Fruit fly (Drosophila melanogaster): ENCODE data around the gene hzg.
A peak's percentile ranks its signal among the peaks of the same experiment; 100 is the strongest.

Gene hzg

DNA sequence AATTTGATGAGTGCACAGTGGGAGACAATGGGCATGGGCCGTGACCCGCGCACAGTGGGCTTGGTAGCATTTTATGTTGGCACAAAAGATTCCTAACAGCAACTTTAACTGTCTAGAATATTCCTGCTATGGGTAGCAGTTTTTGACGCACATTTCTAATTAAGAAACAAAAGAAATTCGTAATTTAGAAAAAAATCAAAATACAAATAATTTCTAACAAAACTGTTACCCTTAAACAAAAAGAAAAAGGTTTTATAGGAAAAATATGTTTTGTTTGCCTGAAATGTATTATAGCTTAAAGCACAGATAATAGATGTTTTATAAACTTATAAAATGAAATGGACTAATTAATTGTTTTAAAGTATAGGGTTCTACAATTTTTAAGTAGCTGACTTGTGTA lies 12.4 kb upstream of the hzg start (continued):
- no peak for TF ChIP-seq eyg (GFP tag; optimal IDR thresholded peaks at IDR 0.05)
- TF ChIP-seq bab2 (GFP tag; optimal IDR thresholded peaks at IDR 0.05) = no peak
- no peak for TF ChIP-seq tap (tag; optimal IDR thresholded peaks at IDR 0.05)
- no peak for TF ChIP-seq CG3281 (GFP tag; optimal IDR thresholded peaks at IDR 0.05)
- TF ChIP-seq CG32767 (GFP tag; IDR thresholded peaks at IDR 0.05) = no peak
- peak; percentile 26 for TF ChIP-seq phol (tag; optimal IDR thresholded peaks at IDR 0.05)
- TF ChIP-seq Bgb (GFP tag; IDR thresholded peaks at IDR 0.05; ENCODE audit: partially characterized antibody) = no peak
- no peak for TF ChIP-seq Oli (tag; optimal IDR thresholded peaks at IDR 0.05)
- no peak for TF ChIP-seq CG8924 (tag; optimal IDR thresholded peaks at IDR 0.05)
- peak; percentile 36 for TF ChIP-seq fd96Cb (tag; optimal IDR thresholded peaks at IDR 0.05)

DNA sequence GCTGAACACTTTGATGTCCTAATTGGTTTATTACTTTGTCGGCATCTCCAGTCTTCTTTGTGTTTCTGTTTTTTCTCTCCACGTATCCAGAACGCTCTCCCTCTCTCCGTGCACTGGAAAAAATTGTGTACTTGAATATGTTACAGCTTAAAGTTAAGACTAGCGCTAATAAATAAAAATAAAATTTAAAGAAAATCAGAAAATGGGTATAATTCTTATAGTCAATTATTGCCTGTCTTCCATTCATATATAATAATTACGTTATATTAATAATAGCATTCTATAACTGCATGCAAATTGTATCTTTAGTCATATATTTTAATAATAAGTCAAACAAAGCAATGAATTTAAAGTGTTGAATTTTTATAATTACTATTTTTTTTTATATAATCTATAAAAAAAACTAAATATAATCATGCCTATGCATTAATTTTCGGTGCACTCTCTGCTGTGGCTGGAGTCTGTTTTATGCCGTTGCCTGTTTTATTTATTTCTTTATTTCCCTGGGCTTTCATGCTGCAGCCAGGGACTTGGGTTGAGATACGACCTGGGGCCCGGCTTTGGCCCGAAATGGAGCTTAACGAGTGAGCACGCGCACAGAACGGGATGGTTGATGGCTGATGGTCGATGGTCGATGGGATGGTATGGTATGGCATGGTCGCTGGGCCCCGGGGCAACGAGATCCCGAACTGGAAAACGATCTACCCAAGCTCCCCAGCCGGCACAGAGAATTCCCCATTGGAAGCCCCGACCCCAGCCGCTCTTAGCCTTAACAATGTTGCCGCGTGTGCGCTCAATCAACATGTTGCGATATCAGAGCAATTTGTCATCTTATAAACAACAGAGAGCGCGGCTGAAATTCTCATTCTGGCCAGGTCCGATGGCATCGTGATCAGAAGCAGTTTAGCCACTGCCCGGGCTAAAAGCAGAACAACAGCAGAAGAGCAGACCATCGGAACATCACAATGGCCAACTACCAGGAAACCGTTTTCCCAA lies 11.5 kb upstream of the hzg start:
- TF ChIP-seq dysf (GFP tag; IDR thresholded peaks at IDR 0.05) = 0 out of 3 replicates have a peak, but pooled peaks have one; percentile 21
- peak; percentile 75 for TF ChIP-seq dmrt11E (tag; optimal IDR thresholded peaks at IDR 0.05)
- peak; percentile 58 for TF ChIP-seq phol (tag; optimal IDR thresholded peaks at IDR 0.05)
- no peak for TF ChIP-seq CG9876 (GFP tag; optimal IDR thresholded peaks at IDR 0.05)
- peak; percentile 21 for TF ChIP-seq Ssrp (tag; optimal IDR thresholded peaks at IDR 0.05)
- peak; percentile 59 for TF ChIP-seq gem (tag; optimal IDR thresholded peaks at IDR 0.05)
- peak in 1 of 3 experiments; percentile 69 for TF ChIP-seq lola (GFP tag; optimal IDR thresholded peaks at IDR 0.05)
- no peak for TF ChIP-seq Dad (GFP tag; optimal IDR thresholded peaks at IDR 0.05)
- TF ChIP-seq Asciz (GFP tag; optimal IDR thresholded peaks at IDR 0.05) = no peak
- no peak for TF ChIP-seq NC2β (GFP tag; optimal IDR thresholded peaks at IDR 0.05)
- TF ChIP-seq Sry-δ (GFP tag; optimal IDR thresholded peaks at IDR 0.05) = no peak
- TF ChIP-seq CG17829 (tag; optimal IDR thresholded peaks at IDR 0.05) = peak; percentile 74
- TF ChIP-seq rib (GFP tag; IDR thresholded peaks at IDR 0.05) = no peak
- peak; percentile 6 for TF ChIP-seq CG1832 (GFP tag; optimal IDR thresholded peaks at IDR 0.05)
- 0 out of 3 replicates have a peak, but pooled peaks have one; percentile 42 for TF ChIP-seq CG11456 (GFP tag; IDR thresholded peaks at IDR 0.05)
- TF ChIP-seq CG8924 (tag; optimal IDR thresholded peaks at IDR 0.05) = peak; percentile 28
- TF ChIP-seq nom (GFP tag; optimal IDR thresholded peaks at IDR 0.05) = peak; percentile 31
- peak; percentile 55 for TF ChIP-seq trem (tag; optimal IDR thresholded peaks at IDR 0.05)
- TF ChIP-seq bsh (GFP tag; optimal IDR thresholded peaks at IDR 0.05) = peak in 1 of 2 experiments; percentile 32
- TF ChIP-seq Lpt (GFP tag; optimal IDR thresholded peaks at IDR 0.05) = no peak
- peak; percentile 19 for TF ChIP-seq CG2678 (tag; optimal IDR thresholded peaks at IDR 0.05)
- peak; percentile 75 for TF ChIP-seq zf30C (GFP tag; optimal IDR thresholded peaks at IDR 0.05)
- TF ChIP-seq lbe (GFP tag; optimal IDR thresholded peaks at IDR 0.05) = peak; percentile 5
- TF ChIP-seq CG31441 (GFP tag; IDR thresholded peaks at IDR 0.05) = peak; percentile 58; the same call in 1 of the 2 replicates
- no peak for TF ChIP-seq vfl (GFP tag; optimal IDR thresholded peaks at IDR 0.05)
- peak; percentile 1 for TF ChIP-seq Six4 (GFP tag; optimal IDR thresholded peaks at IDR 0.05)
- TF ChIP-seq CG15601 (tag; optimal IDR thresholded peaks at IDR 0.05) = peak; percentile 8
- TF ChIP-seq CG4424 (GFP tag; optimal IDR thresholded peaks at IDR 0.05) = peak; percentile 11
- TF ChIP-seq Blimp-1 (GFP tag; optimal IDR thresholded peaks at IDR 0.05) = peak; percentile 48
- TF ChIP-seq CrebB (tag; optimal IDR thresholded peaks at IDR 0.05) = no peak
- peak; percentile 79 for TF ChIP-seq CG2712 (tag; optimal IDR thresholded peaks at IDR 0.05)
- no peak for TF ChIP-seq fd3F (GFP tag; optimal IDR thresholded peaks at IDR 0.05)
- peak; percentile 23 for TF ChIP-seq CG11504 (tag; optimal IDR thresholded peaks at IDR 0.05)
- peak; percentile 56 for TF ChIP-seq nmo (GFP tag; optimal IDR thresholded peaks at IDR 0.05)
- peak; percentile 37 for TF ChIP-seq CG8388 (GFP tag; optimal IDR thresholded peaks at IDR 0.05)
- TF ChIP-seq vvl (GFP tag; IDR thresholded peaks at IDR 0.05) = 0 out of 2 replicates have a peak, but pooled peaks have one; percentile 19
- no peak for TF ChIP-seq gsb (GFP tag; IDR thresholded peaks at IDR 0.05)
- TF ChIP-seq Elba2 (GFP tag; optimal IDR thresholded peaks at IDR 0.05) = peak; percentile 47
